Fruit fly (Drosophila melanogaster): ENCODE measurements around the gene CG33252.

- TF ChIP-seq CG9817 (tag; optimal IDR thresholded peaks at IDR 0.05): no peak
- no peak for TF ChIP-seq GATAe (GFP tag; conservative IDR thresholded peaks at IDR 0.05)
- TF ChIP-seq oc (tag; optimal IDR thresholded peaks at IDR 0.05): no peak
- TF ChIP-seq bbx (GFP tag; IDR thresholded peaks at IDR 0.05; ENCODE audit: partially characterized antibody): no peak
- no peak for TF ChIP-seq CG15479 (GFP tag; optimal IDR thresholded peaks at IDR 0.05)
- no peak for TF ChIP-seq CG3995 (GFP tag; optimal IDR thresholded peaks at IDR 0.05)
- no peak for TF ChIP-seq Fer2 (tag; optimal IDR thresholded peaks at IDR 0.05)
- TF ChIP-seq luna (GFP tag; optimal IDR thresholded peaks at IDR 0.05): no peak
- no peak for TF ChIP-seq CG10565 (GFP tag; optimal IDR thresholded peaks at IDR 0.05)
- no peak for TF ChIP-seq Atf3 (GFP tag; optimal IDR thresholded peaks at IDR 0.05)
- TF ChIP-seq tin (GFP tag; optimal IDR thresholded peaks at IDR 0.05): no peak
- TF ChIP-seq CG5180 (GFP tag; optimal IDR thresholded peaks at IDR 0.05): no peak
- TF ChIP-seq kni (GFP tag; optimal IDR thresholded peaks at IDR 0.05): no peak
- no peak for TF ChIP-seq CG6689 (GFP tag; IDR thresholded peaks at IDR 0.05)
These were observed 5.4 kb upstream of the CG33252 start for dm6 chrX:16902435-16902834.

Data from whole organism, embryonic.